Fruit fly (Drosophila melanogaster): Measurements from ENCODE around the gene Nnf1b.

DNA sequence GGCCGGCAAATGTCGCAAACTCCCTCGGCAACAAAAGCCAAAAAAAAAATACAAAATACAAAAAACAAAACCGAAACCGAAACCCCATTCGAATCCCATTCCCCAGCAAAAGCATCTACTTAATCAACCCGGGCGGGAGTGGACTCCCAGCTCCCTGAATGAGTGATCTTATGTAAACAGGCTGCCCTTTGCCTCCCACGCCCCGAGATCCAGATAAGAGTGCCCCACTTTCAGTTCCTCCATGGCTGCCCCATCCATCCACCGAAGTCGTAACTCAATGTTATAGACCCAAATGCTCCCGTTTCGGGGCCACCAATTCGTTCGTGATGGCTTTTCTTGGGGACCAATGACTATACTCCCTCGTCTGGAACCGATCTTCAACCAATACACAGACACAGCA is 16.7 kb downstream of the Nnf1b start:
- no peak for TF ChIP-seq usp (GFP tag; optimal IDR thresholded peaks at IDR 0.05)
- no peak for TF ChIP-seq psq (optimal IDR thresholded peaks at IDR 0.05)
- no peak for TF ChIP-seq pan (optimal IDR thresholded peaks at IDR 0.05)

Measured in whole organism.